Fruit fly (Drosophila melanogaster) Kc167 (cell line): ENCODE measurements around the gene Manf.

ENCODE experiments used
- Sin3A ChIP-seq: fragments of >200 bp; optimal IDR thresholded peaks from 2 replicates; lab custom pipeline; 2018; ENCODE audit warnings: missing external identifiers
- h ChIP-seq: fragments of >200 bp; optimal IDR thresholded peaks from 3 replicates; lab custom pipeline; 2018; ENCODE audit warnings: missing external identifiers
- insv ChIP-seq: fragments of >200 bp; optimal IDR thresholded peaks from 3 replicates; lab custom pipeline; 2018; ENCODE audit warnings: missing external identifiers
- psq ChIP-seq: fragments of >200 bp; optimal IDR thresholded peaks from 2 replicates; lab custom pipeline; 2017; ENCODE audit warnings: missing external identifiers
- ttk ChIP-seq: sonication (Bioruptor generic); optimal IDR thresholded peaks from 2 replicates; lab custom pipeline; 2017; ENCODE audit warnings: missing external identifiers

DNA sequence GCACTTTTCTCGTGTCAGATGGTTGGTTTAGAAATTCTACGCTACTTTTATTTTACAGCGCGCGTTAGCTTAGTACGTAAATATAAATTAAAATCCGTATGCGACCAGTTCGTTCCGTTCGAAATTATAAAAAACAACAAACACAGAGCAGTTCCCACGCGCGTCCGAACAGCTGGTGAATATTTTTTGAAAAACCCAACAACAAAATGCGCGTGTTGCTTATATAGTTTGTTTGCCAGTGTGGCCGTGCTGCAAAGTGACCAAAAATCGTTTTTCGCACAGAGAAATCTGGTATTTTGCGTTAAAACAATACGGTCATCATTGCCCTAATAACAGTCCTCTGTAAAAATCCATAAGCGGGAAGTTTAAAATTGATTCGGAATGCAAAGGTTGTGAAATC, 10.9 kb upstream of the Manf start:
- TF ChIP-seq psq (no peak), ttk (lab: Kevin White, UChicago) (no peak), insv (lab: Kevin White, UChicago) (no peak), Sin3A (lab: Kevin White, UChicago) (no peak), h (lab: Kevin White, UChicago) (no peak)
